Fruit fly (Drosophila melanogaster): Measurements from ENCODE around the gene Cpr72Ec.

DNA sequence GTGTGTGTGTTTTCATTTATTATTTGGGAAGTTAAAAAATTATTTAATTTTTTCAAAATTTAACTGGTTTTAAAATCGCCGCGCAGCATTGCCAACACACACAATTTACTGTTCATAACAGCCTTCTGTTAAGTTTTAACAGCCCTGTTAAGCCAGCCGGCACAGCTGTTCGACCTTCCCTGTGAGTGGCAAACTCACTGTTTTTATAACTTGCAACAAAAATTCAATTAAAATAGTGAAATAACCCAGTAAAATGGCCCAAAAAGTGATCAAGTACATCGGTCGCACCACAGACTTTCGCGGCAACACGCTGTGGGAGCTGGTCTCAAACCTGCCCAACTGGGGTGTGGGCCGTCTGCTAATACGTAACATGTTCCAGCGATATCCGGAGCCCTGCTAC lies 19.2 kb downstream of the Cpr72Ec start, which contains the start of gene mRpS34:
- TF ChIP-seq CG6792 (GFP tag; optimal IDR thresholded peaks at IDR 0.05) = no peak
- no peak for TF ChIP-seq Sox14 (GFP tag; optimal IDR thresholded peaks at IDR 0.05)
- TF ChIP-seq CG7368 (GFP tag; optimal IDR thresholded peaks at IDR 0.05) = no peak
- TF ChIP-seq CG10669 (GFP tag; optimal IDR thresholded peaks at IDR 0.05) = no peak
- no peak for TF ChIP-seq achi (GFP tag; optimal IDR thresholded peaks at IDR 0.05)
- TF ChIP-seq Hr39 (GFP tag; optimal IDR thresholded peaks at IDR 0.05) = no peak
- no peak for TF ChIP-seq CG6808 (GFP tag; optimal IDR thresholded peaks at IDR 0.05)
- no peak for TF ChIP-seq esn (GFP tag; optimal IDR thresholded peaks at IDR 0.05)
- no peak for TF ChIP-seq Hr4 (GFP tag; optimal IDR thresholded peaks at IDR 0.05)
- TF ChIP-seq svp (GFP tag) = no peak
- no peak for TF ChIP-seq CG6276 (GFP tag; optimal IDR thresholded peaks at IDR 0.05)
- no peak for TF ChIP-seq Hr38 (GFP tag; optimal IDR thresholded peaks at IDR 0.05)
